Worm (Caenorhabditis elegans) whole organism, L2 larva: ENCODE results near the gene tsp-12.

Experiments used
- ama-1 ChIP-seq: fragments of 150-350 bp; optimal IDR thresholded peaks from 2 replicates; lab custom pipeline; 2018; ENCODE audit warnings: inconsistent platforms
- ceh-82 ChIP-seq: fragments of 150-350 bp; optimal IDR thresholded peaks from 2 replicates; lab custom pipeline; 2014; ENCODE audit warnings: missing biosample characterization, missing genetic modification characterization
- egl-27 ChIP-seq: sonication (generic microtip); optimal IDR thresholded peaks from 3 replicates; lab custom pipeline; 2017; ENCODE audit warnings: missing biosample characterization, missing genetic modification reagents, missing genetic modification characterization
- elt-3 ChIP-seq: sonication (generic microtip); optimal IDR thresholded peaks from 2 replicates; lab custom pipeline; 2017; ENCODE audit warnings: missing biosample characterization, missing genetic modification characterization
- lsy-2 ChIP-seq, 2 experiments: fragments of 150-350 bp in 1 of 2; sonication (generic microtip) in 1 of 2; optimal IDR thresholded peaks; 2 replicates each; lab custom pipeline; 2014 to 2017; ENCODE audit warnings: missing biosample characterization in 2 of 2, missing genetic modification characterization in 2 of 2
- nhr-12 ChIP-seq: fragments of 150-350 bp; optimal IDR thresholded peaks from 2 replicates; lab custom pipeline; 2014; ENCODE audit warnings: missing biosample characterization, missing genetic modification characterization
- nhr-25 ChIP-seq: fragments of 150-350 bp; sonication (generic microtip); optimal IDR thresholded peaks from 3 replicates; lab custom pipeline; 2014; ENCODE audit warnings: missing biosample characterization, missing genetic modification characterization
- skn-1 ChIP-seq: sonication (generic microtip); optimal IDR thresholded peaks from 2 replicates; lab custom pipeline; 2017; ENCODE audit warnings: missing biosample characterization, missing genetic modification characterization
- snpc-4 ChIP-seq: fragments of 150-350 bp; optimal IDR thresholded peaks from 2 replicates; lab custom pipeline; 2014; ENCODE audit warnings: missing biosample characterization, missing genetic modification characterization

ce11 chrIV:10126544-10126943, 23.9 kb downstream of the tsp-12 start, which contains the start of gene ctf-18:
- no peak for TF ChIP-seq egl-27 (tag; lab: Kevin White, UChicago)
- no peak for TF ChIP-seq nhr-25 (tag; lab: Kevin White, UChicago)
- TF ChIP-seq ceh-82 (tag; lab: Kevin White, UChicago): no peak
- no peak for TF ChIP-seq ama-1 (lab: Kevin White, UChicago)
- TF ChIP-seq skn-1 (tag; lab: Kevin White, UChicago): no peak
- no peak for TF ChIP-seq snpc-4 (tag; lab: Kevin White, UChicago)
- no peak for TF ChIP-seq nhr-12 (tag; lab: Kevin White, UChicago)
- TF ChIP-seq lsy-2 (tag; optimal IDR thresholded peaks at IDR 0.05; lab: Kevin White, UChicago): no peak
- TF ChIP-seq elt-3: no peak
